Worm (Caenorhabditis elegans) whole organism, early embryonic: ENCODE measurements around the gene C46F9.6.
"Not testable (repeated sequence)": the region's sequence is repeated elsewhere in the genome, so short reads cannot be mapped to it uniquely, and the experiment has no call there.

Experiments
- B0310.2 ChIP-seq: sonication (generic microtip); optimal IDR thresholded peaks from 2 replicates; lab custom pipeline; 2016; ENCODE audit warnings: mild to moderate bottlenecking, missing genetic modification characterization, missing compliant biosample characterization
- F13C5.2 ChIP-seq: sonication (generic microtip); optimal IDR thresholded peaks from 2 replicates; lab custom pipeline; 2017; ENCODE audit warnings: mild to moderate bottlenecking, missing genetic modification characterization, inconsistent platforms, missing compliant biosample characterization
- aly-1 ChIP-seq: sonication (generic microtip); optimal IDR thresholded peaks from 2 replicates; lab custom pipeline; 2016; ENCODE audit warnings: missing genetic modification characterization, missing compliant biosample characterization
- ama-1 ChIP-seq: fragments of 150-350 bp; optimal IDR thresholded peaks from 2 replicates; lab custom pipeline; 2014
- ceh-36 ChIP-seq: sonication (generic microtip); optimal IDR thresholded peaks from 2 replicates; lab custom pipeline; 2016; ENCODE audit warnings: missing genetic modification characterization, inconsistent platforms, missing compliant biosample characterization
- flt-1 ChIP-seq: fragments of 200-800 bp; sonication (Bioruptor generic); IDR thresholded peaks from 2 replicates; pipeline ENCODE4 v1.3.6; 2022; ENCODE audit warnings: missing genetic modification characterization, missing compliant biosample characterization
- hmbx-1 ChIP-seq: sonication (generic microtip); optimal IDR thresholded peaks from 2 replicates; lab custom pipeline; 2016; ENCODE audit warnings: mild to moderate bottlenecking, missing genetic modification characterization, missing compliant biosample characterization
- pes-1 ChIP-seq: fragments of 200-800 bp; sonication (Bioruptor generic); IDR thresholded peaks from 2 replicates; pipeline ENCODE4 v1.3.6; 2022; ENCODE audit warnings: missing genetic modification reagents, missing genetic modification characterization, missing compliant biosample characterization
- scrt-1 ChIP-seq: fragments of 200-800 bp; sonication (Bioruptor generic); IDR thresholded peaks from 2 replicates; pipeline ENCODE4 v1.3.6; 2022; ENCODE audit warnings: missing genetic modification characterization, missing compliant biosample characterization
- sea-1 ChIP-seq: fragments of 200-800 bp; sonication (Bioruptor generic); conservative IDR thresholded peaks from 2 replicates; pipeline ENCODE4 v1.3.6; 2022; ENCODE audit warnings: missing genetic modification characterization, missing compliant biosample characterization
- tbx-11 ChIP-seq: fragments of 200-800 bp; sonication (Bioruptor generic); IDR thresholded peaks from 2 replicates; pipeline ENCODE4 v1.3.6; 2022; ENCODE audit warnings: missing genetic modification characterization, missing compliant biosample characterization

DNA sequence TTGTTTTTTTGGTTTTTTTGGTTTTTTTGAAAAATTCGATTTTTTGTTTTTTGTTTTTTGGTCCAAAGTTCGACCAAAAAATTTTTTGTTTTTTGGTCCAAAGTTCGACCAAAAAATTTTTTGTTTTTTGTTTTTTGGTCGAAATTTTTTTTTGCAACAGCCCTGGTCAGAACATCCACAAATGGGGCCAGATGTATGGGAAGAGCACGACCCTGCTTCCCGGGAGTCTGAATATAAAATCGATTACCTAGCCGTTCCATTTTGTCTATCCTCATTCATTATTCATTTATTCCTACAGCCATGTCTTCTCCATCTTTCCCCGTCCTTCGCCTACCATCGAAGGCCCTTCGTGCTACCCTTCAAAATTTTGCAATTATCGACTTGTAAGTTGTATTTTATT, 43.9 kb upstream of the C46F9.6 start, which contains the start of gene fbxb-95:
- not testable (repeated sequence) for TF ChIP-seq flt-1 (GFP tag; lab: Robert Waterston, UW); sea-1 (GFP tag; lab: Robert Waterston, UW); tbx-11 (GFP tag; lab: Robert Waterston, UW); aly-1 (tag; lab: Kevin White, UChicago); ama-1 (lab: Kevin White, UChicago); hmbx-1; ceh-36 (tag; lab: Kevin White, UChicago); B0310.2; scrt-1 (GFP tag; lab: Robert Waterston, UW); F13C5.2 (tag; lab: Kevin White, UChicago); pes-1 (GFP tag; lab: Robert Waterston, UW)
